Fruit fly (Drosophila melanogaster) whole organism, prepupa: Measurements from ENCODE around the gene upd2.

Source experiments
- CG10631 ChIP-seq: fragments of 200-800 bp; sonication (Bioruptor generic); optimal IDR thresholded peaks from 2 replicates; lab custom pipeline; 2016; ENCODE audit warnings: missing biosample characterization, missing genetic modification characterization
- CG15336 ChIP-seq: fragments of 200-800 bp; sonication (Bioruptor generic); IDR thresholded peaks from 2 replicates; pipeline ENCODE4 v1.3.6; 2022; ENCODE audit warnings: missing biosample characterization, missing genetic modification characterization
- CG32006 ChIP-seq: fragments of 200-800 bp; sonication (Bioruptor generic); optimal IDR thresholded peaks from 3 replicates; lab custom pipeline; 2017; ENCODE audit warnings: missing biosample characterization, mild to moderate bottlenecking, missing genetic modification characterization
- CG6163 ChIP-seq: fragments of 200-800 bp; sonication (Bioruptor generic); IDR thresholded peaks from 3 replicates; pipeline ENCODE4 v1.3.6; 2022; ENCODE audit warnings: missing biosample characterization, missing genetic modification characterization
- Ets96B ChIP-seq: fragments of 200-800 bp; optimal IDR thresholded peaks from 2 replicates; lab custom pipeline; 2019; ENCODE audit warnings: missing biosample characterization, mild to moderate bottlenecking, missing genetic modification characterization, moderate library complexity
- Gug ChIP-seq: fragments of 200-800 bp; sonication (Bioruptor generic); IDR thresholded peaks from 2 replicates; pipeline ENCODE4 v1.3.6; 2022; ENCODE audit warnings: missing biosample characterization, missing genetic modification characterization
- Lpt ChIP-seq: fragments of 200-800 bp; sonication (Bioruptor generic); optimal IDR thresholded peaks from 3 replicates; lab custom pipeline; 2016; ENCODE audit warnings: missing biosample characterization, missing genetic modification characterization
- Smox ChIP-seq: fragments of 200-800 bp; sonication (Bioruptor generic); optimal IDR thresholded peaks from 3 replicates; lab custom pipeline; 2016; ENCODE audit warnings: missing biosample characterization, missing genetic modification characterization
- fd59A ChIP-seq: fragments of 200-800 bp; sonication (Bioruptor generic); optimal IDR thresholded peaks from 2 replicates; lab custom pipeline; 2017; ENCODE audit warnings: missing biosample characterization, mild to moderate bottlenecking, missing genetic modification characterization, missing genetic modification reagents
- lz ChIP-seq: fragments of 200-800 bp; sonication (Bioruptor generic); optimal IDR thresholded peaks from 3 replicates; lab custom pipeline; 2016; ENCODE audit warnings: missing biosample characterization, missing genetic modification characterization
- ss ChIP-seq, 2 experiments: fragments of 200-800 bp; sonication (Bioruptor generic); optimal IDR thresholded peaks; 2 replicates in 1 of 2; 3 replicates in 1 of 2; lab custom pipeline; 2017 to 2018; ENCODE audit warnings: mild to moderate bottlenecking in 2 of 2, missing biosample characterization in 2 of 2, missing genetic modification characterization in 2 of 2, moderate library complexity in 1 of 2

dm6 chrX:18261494-18261893 is 18.4 kb upstream of the upd2 start:
- TF ChIP-seq ss (GFP tag; optimal IDR thresholded peaks at IDR 0.05; lab: Kevin White, UChicago) = no peak
- TF ChIP-seq Lpt = no peak
- TF ChIP-seq Ets96B = no peak
- no peak for TF ChIP-seq Gug (GFP tag; lab: Robert Waterston, UW)
- no peak for TF ChIP-seq CG6163 (GFP tag; lab: Robert Waterston, UW)
- no peak for TF ChIP-seq CG32006 (GFP tag; lab: Kevin White, UChicago)
- TF ChIP-seq Smox = no peak
- TF ChIP-seq lz (GFP tag; lab: Kevin White, UChicago) = no peak
- TF ChIP-seq CG10631 (GFP tag; lab: Kevin White, UChicago) = no peak
- no peak for TF ChIP-seq CG15336
- no peak for TF ChIP-seq fd59A
